Worm (Caenorhabditis elegans) whole organism, L3 larva: ENCODE data around the gene K06A4.7.

Experiments used
- R02D3.7 ChIP-seq: fragments of 150-350 bp; optimal IDR thresholded peaks from 2 replicates; lab custom pipeline; 2014; ENCODE audit warnings: missing biosample characterization, missing genetic modification characterization
- ZK546.5 ChIP-seq: sonication (generic microtip); optimal IDR thresholded peaks from 2 replicates; lab custom pipeline; 2017; ENCODE audit warnings: missing biosample characterization, missing genetic modification characterization
- aly-2 ChIP-seq: fragments of 150-350 bp; optimal IDR thresholded peaks from 2 replicates; lab custom pipeline; 2014; ENCODE audit warnings: missing biosample characterization, missing genetic modification characterization
- ama-1 ChIP-seq: fragments of 150-350 bp; optimal IDR thresholded peaks from 2 replicates; lab custom pipeline; 2018
- ceh-16 ChIP-seq: sonication (generic microtip); optimal IDR thresholded peaks from 2 replicates; lab custom pipeline; 2017; ENCODE audit warnings: missing biosample characterization, missing genetic modification characterization
- ceh-28 ChIP-seq: fragments of 150-350 bp; optimal IDR thresholded peaks from 2 replicates; lab custom pipeline; 2014; ENCODE audit warnings: missing biosample characterization, missing genetic modification reagents, missing genetic modification characterization
- ceh-82 ChIP-seq: fragments of 150-350 bp; optimal IDR thresholded peaks from 2 replicates; lab custom pipeline; 2014; ENCODE audit warnings: missing biosample characterization, missing genetic modification characterization
- ceh-9 ChIP-seq: sonication (generic microtip); optimal IDR thresholded peaks from 2 replicates; lab custom pipeline; 2018; ENCODE audit warnings: missing biosample characterization, missing genetic modification characterization
- daf-12 ChIP-seq: fragments of 150-350 bp; optimal IDR thresholded peaks from 2 replicates; lab custom pipeline; 2014; ENCODE audit warnings: missing biosample characterization, missing genetic modification reagents, missing genetic modification characterization
- egl-27 ChIP-seq: sonication (generic microtip); optimal IDR thresholded peaks from 4 replicates; lab custom pipeline; 2017; ENCODE audit warnings: missing biosample characterization, missing genetic modification reagents, missing genetic modification characterization
- egl-5 ChIP-seq: fragments of 150-350 bp; optimal IDR thresholded peaks from 2 replicates; lab custom pipeline; 2017; ENCODE audit warnings: missing biosample characterization, missing genetic modification reagents, missing genetic modification characterization, inconsistent platforms
- elt-1 ChIP-seq: fragments of 150-350 bp; optimal IDR thresholded peaks from 2 replicates; lab custom pipeline; 2014; ENCODE audit warnings: missing biosample characterization, missing genetic modification characterization
- elt-2 ChIP-seq: sonication (generic microtip); optimal IDR thresholded peaks from 2 replicates; lab custom pipeline; 2016; ENCODE audit warnings: missing genetic modification reagents, mild to moderate bottlenecking, missing genetic modification characterization, missing compliant biosample characterization
- elt-3 ChIP-seq, 3 experiments: fragments of 150-350 bp in 1 of 3; sonication (generic microtip) in 2 of 3; optimal IDR thresholded peaks; 2 replicates in 2 of 3; 4 replicates in 1 of 3; lab custom pipeline; 2014 to 2017; ENCODE audit warnings: missing biosample characterization in 3 of 3, missing genetic modification characterization in 3 of 3
- eor-1 ChIP-seq, 2 experiments: fragments of 150-350 bp; optimal IDR thresholded peaks; 2 replicates each; lab custom pipeline; 2014 to 2018; ENCODE audit warnings: missing biosample characterization in 2 of 2, missing genetic modification characterization in 2 of 2
- fkh-10 ChIP-seq: sonication (generic microtip); optimal IDR thresholded peaks from 2 replicates; lab custom pipeline; 2017; ENCODE audit warnings: missing biosample characterization, missing genetic modification reagents, missing genetic modification characterization
- fkh-2 ChIP-seq: fragments of 150-350 bp; optimal IDR thresholded peaks from 2 replicates; lab custom pipeline; 2014; ENCODE audit warnings: missing biosample characterization, missing genetic modification reagents, missing genetic modification characterization
- fos-1 ChIP-seq: fragments of 150-350 bp; optimal IDR thresholded peaks from 2 replicates; lab custom pipeline; 2014; ENCODE audit warnings: missing biosample characterization, missing genetic modification characterization
- hmg-11 ChIP-seq: sonication (generic microtip); optimal IDR thresholded peaks from 2 replicates; lab custom pipeline; 2016; ENCODE audit warnings: missing genetic modification characterization, missing compliant biosample characterization
- jun-1 ChIP-seq: fragments of 150-350 bp; optimal IDR thresholded peaks from 2 replicates; lab custom pipeline; 2014; ENCODE audit warnings: missing biosample characterization, missing genetic modification reagents, missing genetic modification characterization
- lin-15B ChIP-seq: fragments of 150-350 bp; optimal IDR thresholded peaks from 2 replicates; lab custom pipeline; 2014; ENCODE audit warnings: missing biosample characterization, missing genetic modification characterization
- lin-39 ChIP-seq: fragments of 150-350 bp; optimal IDR thresholded peaks from 2 replicates; lab custom pipeline; 2018; ENCODE audit warnings: missing biosample characterization, missing genetic modification reagents, missing genetic modification characterization
- lsy-12 ChIP-seq: sonication (generic microtip); optimal IDR thresholded peaks from 2 replicates; lab custom pipeline; 2016; ENCODE audit warnings: mild to moderate bottlenecking, missing genetic modification characterization, missing compliant biosample characterization
- mdl-1 ChIP-seq: fragments of 150-350 bp; optimal IDR thresholded peaks from 2 replicates; lab custom pipeline; 2014; ENCODE audit warnings: missing biosample characterization, missing genetic modification characterization
- mml-1 ChIP-seq: fragments of 150-350 bp; sonication (generic microtip); optimal IDR thresholded peaks from 3 replicates; lab custom pipeline; 2014; ENCODE audit warnings: missing biosample characterization, missing genetic modification characterization
- nfya-1 ChIP-seq: sonication (generic microtip); optimal IDR thresholded peaks from 2 replicates; lab custom pipeline; 2017; ENCODE audit warnings: missing genetic modification characterization, mild to moderate bottlenecking, missing compliant biosample characterization, antibody characterized with exemption, moderate library complexity; ENCODE audit not compliant: insufficient read depth
- nhr-11 ChIP-seq: fragments of 150-350 bp; optimal IDR thresholded peaks from 2 replicates; lab custom pipeline; 2014; ENCODE audit warnings: missing biosample characterization, missing genetic modification characterization
- nhr-12 ChIP-seq: fragments of 150-350 bp; optimal IDR thresholded peaks from 2 replicates; lab custom pipeline; 2014; ENCODE audit warnings: missing biosample characterization, missing genetic modification characterization
- nhr-23 ChIP-seq: fragments of 150-350 bp; optimal IDR thresholded peaks from 2 replicates; lab custom pipeline; 2014; ENCODE audit warnings: missing biosample characterization, missing genetic modification reagents, missing genetic modification characterization
- nhr-237 ChIP-seq: fragments of 150-350 bp; optimal IDR thresholded peaks from 2 replicates; lab custom pipeline; 2014; ENCODE audit warnings: missing biosample characterization, missing genetic modification characterization
- nhr-25 ChIP-seq: sonication (generic microtip); optimal IDR thresholded peaks from 2 replicates; lab custom pipeline; 2017; ENCODE audit warnings: missing biosample characterization, missing genetic modification characterization
- nhr-28 ChIP-seq: fragments of 150-350 bp; optimal IDR thresholded peaks from 2 replicates; lab custom pipeline; 2014; ENCODE audit warnings: missing biosample characterization, missing genetic modification characterization
- nhr-43 ChIP-seq: sonication (generic microtip); optimal IDR thresholded peaks from 2 replicates; lab custom pipeline; 2016; ENCODE audit warnings: mild to moderate bottlenecking, missing genetic modification characterization, missing compliant biosample characterization; ENCODE audit not compliant: poor library complexity, severe bottlenecking
- nhr-67 ChIP-seq: fragments of 150-350 bp; optimal IDR thresholded peaks from 2 replicates; lab custom pipeline; 2014; ENCODE audit warnings: missing biosample characterization, missing genetic modification characterization
- nhr-76 ChIP-seq: fragments of 150-350 bp; sonication (generic microtip); optimal IDR thresholded peaks from 5 replicates; lab custom pipeline; 2014; ENCODE audit warnings: missing biosample characterization, missing genetic modification characterization
- nhr-77 ChIP-seq: fragments of 150-350 bp; optimal IDR thresholded peaks from 2 replicates; lab custom pipeline; 2014; ENCODE audit warnings: missing biosample characterization, missing genetic modification characterization
- pha-4 ChIP-seq: fragments of 150-350 bp; optimal IDR thresholded peaks from 2 replicates; lab custom pipeline; 2014; ENCODE audit warnings: missing biosample characterization, missing genetic modification reagents, missing genetic modification characterization
- pqm-1 ChIP-seq: fragments of 150-350 bp; optimal IDR thresholded peaks from 2 replicates; lab custom pipeline; 2017; ENCODE audit warnings: missing biosample characterization, missing genetic modification characterization, inconsistent platforms
- sea-2 ChIP-seq: fragments of 150-350 bp; sonication (generic microtip); optimal IDR thresholded peaks from 4 replicates; lab custom pipeline; 2014; ENCODE audit warnings: missing biosample characterization, missing genetic modification reagents, missing genetic modification characterization
- skn-1 ChIP-seq: fragments of 150-350 bp; optimal IDR thresholded peaks from 2 replicates; lab custom pipeline; 2014; ENCODE audit warnings: missing biosample characterization, missing genetic modification characterization
- snpc-4 ChIP-seq: fragments of 150-350 bp; optimal IDR thresholded peaks from 2 replicates; lab custom pipeline; 2014; ENCODE audit warnings: missing biosample characterization, missing genetic modification characterization
- tbx-2 ChIP-seq: sonication (generic microtip); optimal IDR thresholded peaks from 2 replicates; lab custom pipeline; 2016; ENCODE audit warnings: mild to moderate bottlenecking, missing genetic modification characterization, missing compliant biosample characterization
- unc-39 ChIP-seq: sonication (generic microtip); optimal IDR thresholded peaks from 4 replicates; lab custom pipeline; 2017; ENCODE audit warnings: missing biosample characterization, missing genetic modification characterization
- unc-62 ChIP-seq: fragments of 150-350 bp; sonication (generic microtip); optimal IDR thresholded peaks from 4 replicates; lab custom pipeline; 2014; ENCODE audit warnings: missing biosample characterization, missing genetic modification reagents, missing genetic modification characterization
- zag-1 ChIP-seq: fragments of 150-350 bp; optimal IDR thresholded peaks from 2 replicates; lab custom pipeline; 2014; ENCODE audit warnings: missing biosample characterization, missing genetic modification characterization
- ztf-11 ChIP-seq: fragments of 150-350 bp; optimal IDR thresholded peaks from 2 replicates; lab custom pipeline; 2014; ENCODE audit warnings: missing biosample characterization, missing genetic modification characterization
- ztf-4 ChIP-seq: fragments of 150-350 bp; optimal IDR thresholded peaks from 2 replicates; lab custom pipeline; 2014; ENCODE audit warnings: missing biosample characterization, missing genetic modification characterization

Gene K06A4.7

DNA sequence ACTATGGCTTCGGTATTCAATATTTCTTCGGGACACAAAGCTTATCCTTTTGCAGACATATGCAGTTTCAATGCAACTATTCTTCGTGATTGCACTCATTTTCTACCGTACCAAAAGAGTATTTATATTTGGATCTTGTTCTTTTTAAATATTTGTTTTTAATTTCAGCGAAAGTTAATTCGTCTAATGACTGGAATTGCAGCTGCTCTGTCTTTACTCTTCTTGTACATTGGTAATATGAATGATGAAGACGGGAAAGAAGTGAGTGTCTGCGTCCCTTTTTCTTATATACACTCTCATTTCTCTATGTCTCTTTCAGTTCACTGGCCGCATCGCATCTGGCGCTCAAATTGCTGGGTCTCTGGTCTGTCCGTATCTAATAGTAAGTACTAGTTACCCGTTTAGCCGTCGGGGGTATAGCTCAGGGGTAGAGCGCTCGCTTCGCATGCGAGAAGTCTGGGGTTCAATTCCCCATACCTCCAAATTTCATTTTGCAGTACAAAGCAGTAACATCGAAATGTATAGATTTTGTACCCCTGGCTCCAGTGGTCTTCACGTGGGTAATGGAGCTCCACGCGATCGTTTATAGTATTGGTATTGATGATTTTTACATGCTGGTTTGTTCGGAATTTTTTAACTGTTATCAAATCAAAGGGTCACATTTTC, 12.0 kb upstream of the K06A4.7 start:
- TF ChIP-seq nhr-77 (tag; lab: Kevin White, UChicago) (no peak), mml-1 (tag; lab: Kevin White, UChicago) (no peak), nhr-23 (tag; lab: Kevin White, UChicago) (peak; percentile 22), fkh-10 (GFP tag; lab: Kevin White, UChicago) (no peak), nhr-76 (tag; lab: Kevin White, UChicago) (no peak), ceh-9 (tag; lab: Kevin White, UChicago) (no peak), lin-15B (tag; lab: Kevin White, UChicago) (peak; percentile 38), ceh-28 (tag; lab: Kevin White, UChicago) (no peak), ceh-82 (tag; lab: Kevin White, UChicago) (peak; percentile 8), elt-3 (tag; optimal IDR thresholded peaks at IDR 0.05; lab: Kevin White, UChicago) (no peak), R02D3.7 (no peak), nhr-25 (tag; lab: Kevin White, UChicago) (peak; percentile 50), mdl-1 (no peak), daf-12 (tag; lab: Kevin White, UChicago) (no peak), skn-1 (tag; lab: Kevin White, UChicago) (no peak), nfya-1 (tag; lab: Kevin White, UChicago) (peak; percentile 40), tbx-2 (tag; lab: Kevin White, UChicago) (peak; percentile 48), unc-39 (tag; lab: Kevin White, UChicago) (no peak), pha-4 (tag; lab: Kevin White, UChicago) (no peak), nhr-12 (no peak), lin-39 (tag; lab: Kevin White, UChicago) (peak; percentile 82), unc-62 (GFP tag; lab: Kevin White, UChicago) (no peak), sea-2 (GFP tag; lab: Kevin White, UChicago) (no peak), ztf-4 (tag; lab: Kevin White, UChicago) (no peak), egl-5 (peak; percentile 26), pqm-1 (tag; lab: Kevin White, UChicago) (peak; percentile 17), nhr-28 (tag; lab: Kevin White, UChicago) (no peak), nhr-43 (tag; lab: Kevin White, UChicago) (peak; percentile 77), ztf-11 (tag; lab: Kevin White, UChicago) (no peak), snpc-4 (tag; lab: Kevin White, UChicago) (peak; percentile 95), hmg-11 (tag; lab: Kevin White, UChicago) (peak; percentile 90), eor-1 (tag; optimal IDR thresholded peaks at IDR 0.05; lab: Kevin White, UChicago) (no peak), ama-1 (lab: Kevin White, UChicago) (peak; percentile 51), nhr-11 (tag; lab: Kevin White, UChicago) (no peak), fos-1 (tag; lab: Kevin White, UChicago) (no peak), elt-1 (tag; lab: Kevin White, UChicago) (peak; percentile 33), jun-1 (tag; lab: Kevin White, UChicago) (peak; percentile 17), lsy-12 (tag; lab: Kevin White, UChicago) (peak; percentile 42), nhr-237 (tag; lab: Kevin White, UChicago) (no peak), elt-2 (tag; lab: Kevin White, UChicago) (peak; percentile 52), ceh-16 (tag; lab: Kevin White, UChicago) (no peak), nhr-67 (tag; lab: Kevin White, UChicago) (no peak), fkh-2 (no peak), zag-1 (tag; lab: Kevin White, UChicago) (no peak), aly-2 (no peak), egl-27 (tag; lab: Kevin White, UChicago) (no peak), ZK546.5 (tag; lab: Kevin White, UChicago) (no peak)
